Fruit fly (Drosophila melanogaster) whole organism, embryonic: Measurements from ENCODE around the gene CG1103.

ENCODE experiments used
- B-H2 ChIP-seq: fragments of 200-800 bp; sonication (Bioruptor generic); optimal IDR thresholded peaks from 2 replicates; lab custom pipeline; 2018; ENCODE audit warnings: missing biosample characterization, mild to moderate bottlenecking, missing genetic modification characterization
- CG11085 ChIP-seq: fragments of 200-800 bp; sonication (Bioruptor generic); IDR thresholded peaks from 2 replicates; pipeline ENCODE4 v1.3.6; 2022; ENCODE audit warnings: missing biosample characterization, missing genetic modification characterization
- CG11695 ChIP-seq: fragments of 200-800 bp; sonication (Bioruptor generic); IDR thresholded peaks from 3 replicates; pipeline ENCODE4 v1.3.6; 2022; ENCODE audit warnings: missing biosample characterization, missing genetic modification characterization
- CG12769 ChIP-seq: fragments of 200-800 bp; sonication (Bioruptor generic); optimal IDR thresholded peaks from 2 replicates; lab custom pipeline; 2019; ENCODE audit warnings: missing biosample characterization, mild to moderate bottlenecking, missing genetic modification characterization, moderate library complexity
- CG14050 ChIP-seq: fragments of 200-800 bp; sonication (Bioruptor generic); IDR thresholded peaks from 3 replicates; pipeline ENCODE4 v1.3.6; 2022; ENCODE audit warnings: missing biosample characterization, missing genetic modification characterization
- CG15514 ChIP-seq: fragments of 200-800 bp; sonication (Bioruptor generic); optimal IDR thresholded peaks from 3 replicates; lab custom pipeline; 2017; ENCODE audit warnings: missing biosample characterization, missing genetic modification characterization, mild to moderate bottlenecking, moderate library complexity, missing genetic modification reagents
- CG16779 ChIP-seq: fragments of 200-800 bp; sonication (Bioruptor generic); IDR thresholded peaks from 2 replicates; pipeline ENCODE4 v1.3.6; 2022; ENCODE audit warnings: missing biosample characterization, missing genetic modification characterization
- CG17802 ChIP-seq: fragments of 200-800 bp; sonication (Bioruptor generic); optimal IDR thresholded peaks from 2 replicates; lab custom pipeline; 2018; ENCODE audit warnings: missing biosample characterization, mild to moderate bottlenecking, missing genetic modification characterization, moderate library complexity
- CG17829 ChIP-seq: fragments of 200-800 bp; optimal IDR thresholded peaks from 2 replicates; lab custom pipeline; 2019; ENCODE audit warnings: missing biosample characterization, mild to moderate bottlenecking, missing genetic modification characterization, moderate library complexity
- CG1832 ChIP-seq: fragments of 200-800 bp; sonication (Bioruptor generic); optimal IDR thresholded peaks from 2 replicates; lab custom pipeline; 2017; ENCODE audit warnings: missing biosample characterization, mild to moderate bottlenecking, missing genetic modification characterization, inconsistent platforms
- CG3847 ChIP-seq: fragments of 200-800 bp; sonication (Bioruptor generic); IDR thresholded peaks from 2 replicates; pipeline ENCODE4 v1.3.6; 2022; ENCODE audit warnings: missing biosample characterization, missing genetic modification characterization
- CG4730 ChIP-seq: fragments of 200-800 bp; sonication (Bioruptor generic); IDR thresholded peaks from 2 replicates; pipeline ENCODE4 v1.3.6; 2022; ENCODE audit warnings: missing biosample characterization, missing genetic modification characterization
- CG8478 ChIP-seq: fragments of >200 bp; optimal IDR thresholded peaks from 2 replicates; lab custom pipeline; 2018
- CoRest ChIP-seq: fragments of 200-800 bp; sonication (Bioruptor generic); optimal IDR thresholded peaks from 3 replicates; lab custom pipeline; 2018; ENCODE audit warnings: missing biosample characterization, mild to moderate bottlenecking, missing genetic modification characterization, moderate library complexity
- D ChIP-seq, 2 experiments: fragments of 200-800 bp in 1 of 2; fragments of >200 bp in 1 of 2; sonication (Bioruptor generic) in 1 of 2; optimal IDR thresholded peaks; 2 replicates in 1 of 2; 3 replicates in 1 of 2; lab custom pipeline; 2017; ENCODE audit warnings: mild to moderate bottlenecking in 1 of 2, missing biosample characterization in 1 of 2, missing genetic modification characterization in 1 of 2, missing genetic modification reagents in 1 of 2
- Drgx ChIP-seq: fragments of 200-800 bp; sonication (Bioruptor generic); IDR thresholded peaks from 2 replicates; pipeline ENCODE4 v1.3.6; 2022; ENCODE audit warnings: missing biosample characterization, missing genetic modification characterization
- Ets65A ChIP-seq: fragments of 200-800 bp; sonication (Bioruptor generic); peaks from one replicate; lab custom pipeline; 2016; ENCODE audit warnings: missing biosample characterization, missing genetic modification characterization
- GATAe ChIP-seq: fragments of 200-800 bp; sonication (Bioruptor generic); conservative IDR thresholded peaks from 2 replicates; pipeline ENCODE4 v1.3.6; 2022; ENCODE audit warnings: missing biosample characterization, missing genetic modification characterization
- Hr39 ChIP-seq: fragments of >200 bp; optimal IDR thresholded peaks from 2 replicates; lab custom pipeline; 2017
- Hr78 ChIP-seq, 2 experiments: fragments of 200-800 bp in 1 of 2; fragments of >200 bp in 1 of 2; sonication (Bioruptor generic) in 1 of 2; optimal IDR thresholded peaks; 2 replicates each; lab custom pipeline; 2017 to 2019; ENCODE audit warnings: missing biosample characterization in 2 of 2, missing genetic modification characterization in 2 of 2, mild to moderate bottlenecking in 1 of 2, moderate library complexity in 1 of 2
- Mad ChIP-seq: fragments of 200-800 bp; sonication (Bioruptor generic); optimal IDR thresholded peaks from 2 replicates; lab custom pipeline; 2016; ENCODE audit warnings: missing biosample characterization, missing genetic modification characterization
- Max ChIP-seq: fragments of 200-800 bp; sonication (Bioruptor generic); optimal IDR thresholded peaks from 2 replicates; lab custom pipeline; 2016; ENCODE audit warnings: missing biosample characterization, mild to moderate bottlenecking, missing genetic modification characterization
- Mes4 ChIP-seq: fragments of 200-800 bp; sonication (Bioruptor generic); optimal IDR thresholded peaks from 2 replicates; lab custom pipeline; 2016; ENCODE audit warnings: missing biosample characterization, missing genetic modification characterization
- NC2β ChIP-seq: fragments of 200-800 bp; sonication (Bioruptor generic); optimal IDR thresholded peaks from 2 replicates; lab custom pipeline; 2016; ENCODE audit warnings: missing biosample characterization, missing genetic modification characterization
- Nf-YA ChIP-seq: fragments of 200-800 bp; sonication (Bioruptor generic); IDR thresholded peaks from 2 replicates; pipeline ENCODE4 v1.3.6; 2022; ENCODE audit warnings: missing biosample characterization, missing genetic modification characterization
- Nf-YB ChIP-seq: fragments of 200-800 bp; sonication (Bioruptor generic); optimal IDR thresholded peaks from 3 replicates; lab custom pipeline; 2019; ENCODE audit warnings: missing biosample characterization, mild to moderate bottlenecking, missing genetic modification characterization, moderate library complexity
- Nf-YC ChIP-seq: fragments of 200-800 bp; optimal IDR thresholded peaks from 3 replicates; lab custom pipeline; 2019; ENCODE audit warnings: missing biosample characterization, mild to moderate bottlenecking, missing genetic modification characterization, moderate library complexity
- Sry-δ ChIP-seq: fragments of 200-800 bp; sonication (Bioruptor generic); optimal IDR thresholded peaks from 2 replicates; lab custom pipeline; 2016; ENCODE audit warnings: missing biosample characterization, missing genetic modification characterization
- Xrp1 ChIP-seq: fragments of 200-800 bp; sonication (Bioruptor generic); IDR thresholded peaks from 2 replicates; pipeline ENCODE4 v1.3.6; 2022; ENCODE audit warnings: missing biosample characterization, missing genetic modification characterization
- bbx ChIP-seq: fragments of 200-800 bp; sonication (Bioruptor generic); IDR thresholded peaks from 2 replicates; pipeline ENCODE4 v1.3.6; 2022; ENCODE audit warnings: missing biosample characterization, missing genetic modification characterization; ENCODE audit not compliant: partially characterized antibody
- cad ChIP-seq: fragments of >200 bp; optimal IDR thresholded peaks from 2 replicates; lab custom pipeline; 2017; ENCODE audit warnings: missing biosample characterization, missing genetic modification characterization
- cas ChIP-seq: fragments of 200-800 bp; sonication (Bioruptor generic); IDR thresholded peaks from 2 replicates; pipeline ENCODE4 v1.3.6; 2022; ENCODE audit warnings: missing biosample characterization, missing genetic modification characterization
- crc ChIP-seq: fragments of 200-800 bp; sonication (Bioruptor generic); optimal IDR thresholded peaks from 2 replicates; lab custom pipeline; 2016; ENCODE audit warnings: missing biosample characterization, missing genetic modification characterization
- cwo ChIP-seq: fragments of 200-800 bp; sonication (Bioruptor generic); optimal IDR thresholded peaks from 3 replicates; lab custom pipeline; 2017; ENCODE audit warnings: missing biosample characterization, missing genetic modification characterization, mild to moderate bottlenecking, moderate library complexity, missing genetic modification reagents
- dysf ChIP-seq: fragments of 200-800 bp; sonication (Bioruptor generic); IDR thresholded peaks from 3 replicates; pipeline ENCODE4 v1.3.6; 2022; ENCODE audit warnings: missing biosample characterization, missing genetic modification characterization
- emc ChIP-seq: fragments of 200-800 bp; sonication (Bioruptor generic); optimal IDR thresholded peaks from 2 replicates; lab custom pipeline; 2016; ENCODE audit warnings: missing biosample characterization, missing genetic modification characterization
- hkb ChIP-seq, 2 experiments: fragments of 200-800 bp in 1 of 2; fragments of >200 bp in 1 of 2; sonication (Bioruptor generic) in 1 of 2; IDR thresholded peaks in 1 of 2; optimal IDR thresholded peaks in 1 of 2; 2 replicates each; pipeline versions ENCODE4 v1.3.6 to Lab custom; 2017 to 2022; ENCODE audit warnings: missing biosample characterization in 1 of 2, missing genetic modification characterization in 1 of 2
- kni ChIP-seq: fragments of 200-800 bp; sonication (Bioruptor generic); optimal IDR thresholded peaks from 3 replicates; lab custom pipeline; 2017; ENCODE audit warnings: mild to moderate bottlenecking, missing biosample characterization, missing genetic modification reagents, missing genetic modification characterization
- lbe ChIP-seq: fragments of 200-800 bp; sonication (Bioruptor generic); optimal IDR thresholded peaks from 2 replicates; lab custom pipeline; 2016; ENCODE audit warnings: missing biosample characterization, mild to moderate bottlenecking, missing genetic modification characterization
- onecut ChIP-seq: fragments of 200-800 bp; sonication (Bioruptor generic); IDR thresholded peaks from 2 replicates; pipeline ENCODE4 v1.3.6; 2022; ENCODE audit warnings: missing biosample characterization, missing genetic modification characterization
- pros ChIP-seq: fragments of 200-800 bp; sonication (Bioruptor generic); optimal IDR thresholded peaks from 3 replicates; lab custom pipeline; 2019; ENCODE audit warnings: missing biosample characterization, mild to moderate bottlenecking, missing genetic modification characterization, moderate library complexity
- seq ChIP-seq: fragments of 200-800 bp; sonication (Bioruptor generic); IDR thresholded peaks from 2 replicates; pipeline ENCODE4 v1.3.6; 2022; ENCODE audit warnings: missing biosample characterization, missing genetic modification characterization
- sim ChIP-seq: fragments of 200-800 bp; sonication (Bioruptor generic); IDR thresholded peaks from 2 replicates; pipeline ENCODE4 v1.3.6; 2022; ENCODE audit warnings: missing biosample characterization, missing genetic modification characterization
- slbo ChIP-seq: fragments of 200-800 bp; sonication (Bioruptor generic); IDR thresholded peaks from 2 replicates; pipeline ENCODE4 v1.3.6; 2022; ENCODE audit warnings: missing biosample characterization, missing genetic modification characterization
- tll ChIP-seq, 2 experiments: fragments of 200-800 bp in 1 of 2; fragments of >200 bp in 1 of 2; sonication (Bioruptor generic) in 1 of 2; optimal IDR thresholded peaks; 2 replicates each; lab custom pipeline; 2017 to 2019; ENCODE audit warnings: missing biosample characterization in 2 of 2, missing genetic modification characterization in 2 of 2, mild to moderate bottlenecking in 1 of 2, moderate library complexity in 1 of 2
- toy ChIP-seq: fragments of 200-800 bp; sonication (Bioruptor generic); IDR thresholded peaks from 2 replicates; pipeline ENCODE4 v1.3.6; 2022; ENCODE audit warnings: missing biosample characterization, missing genetic modification characterization
- twi ChIP-seq: fragments of 200-800 bp; optimal IDR thresholded peaks from 2 replicates; lab custom pipeline; 2019; ENCODE audit warnings: missing biosample characterization, mild to moderate bottlenecking, missing genetic modification characterization, moderate library complexity
- vfl ChIP-seq: fragments of 200-800 bp; sonication (Bioruptor generic); optimal IDR thresholded peaks from 2 replicates; lab custom pipeline; 2016; ENCODE audit warnings: missing biosample characterization, missing genetic modification characterization
- zen ChIP-seq: fragments of 200-800 bp; sonication (Bioruptor generic); optimal IDR thresholded peaks from 3 replicates; lab custom pipeline; 2018; ENCODE audit warnings: missing biosample characterization, mild to moderate bottlenecking, missing genetic modification characterization, moderate library complexity

The CG1103 gene

DNA sequence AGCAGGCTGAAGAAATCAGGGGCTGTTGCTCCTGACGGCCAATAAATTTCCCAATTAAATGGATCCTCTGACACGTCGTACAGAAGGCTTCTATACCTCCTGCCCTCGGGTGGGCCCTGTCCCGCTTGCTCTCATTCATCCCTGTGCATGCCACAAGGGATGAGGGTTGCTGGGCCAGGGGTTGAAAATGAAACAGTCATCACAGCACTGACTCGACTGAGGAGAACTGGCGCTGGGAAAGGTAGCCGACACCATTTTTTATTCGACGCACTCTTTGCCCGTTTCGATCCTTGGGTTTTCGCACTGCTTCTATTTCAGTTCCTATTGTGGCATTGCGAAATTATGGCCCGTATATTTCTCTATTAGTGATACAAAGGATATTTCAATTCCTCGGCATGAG is 3.6 kb downstream of the CG1103 start (continued):
- no peak for TF ChIP-seq hkb (optimal IDR thresholded peaks at IDR 0.05; lab: Kevin White, UChicago)
- TF ChIP-seq hkb (GFP tag; IDR thresholded peaks at IDR 0.05; lab: Robert Waterston, UW): 0 out of 2 replicates have a peak, but pooled peaks have one; percentile 2
- TF ChIP-seq Ets65A (GFP tag; lab: Kevin White, UChicago): peak; percentile 25

DNA sequence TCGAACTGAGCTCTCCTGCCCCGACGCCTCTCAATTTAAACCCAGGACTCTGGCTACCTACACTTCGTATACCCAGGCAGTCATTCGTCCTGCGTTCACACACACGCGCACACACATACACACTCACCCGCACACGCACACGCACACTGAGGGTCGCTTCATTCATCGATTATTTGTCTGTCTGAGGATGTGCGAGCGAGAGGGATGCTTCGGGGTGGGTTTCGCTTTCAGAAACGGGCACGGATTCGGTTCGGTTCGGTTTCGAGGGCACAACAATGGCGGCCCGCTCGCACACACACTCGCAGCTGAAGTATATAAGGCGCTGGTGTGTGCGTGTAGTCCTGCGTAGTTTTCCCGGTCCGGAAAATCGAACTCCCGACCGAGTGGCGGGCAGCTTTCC is 9.1 kb downstream of the CG1103 start, which contains the start of gene hkb:
Gene hkb (minus strand): TSS at position 11 of the 400 bp plus-strand sequence.
- TF ChIP-seq cwo (GFP tag; lab: Kevin White, UChicago) (no peak), Hr39 (lab: Kevin White, UChicago) (peak; percentile 83), CG11085 (no peak), CG17802 (tag; lab: Kevin White, UChicago) (no peak), Drgx (GFP tag; lab: Robert Waterston, UW) (no peak), dysf (GFP tag; lab: Robert Waterston, UW) (no peak), Mad (no peak), CoRest (tag; lab: Kevin White, UChicago) (no peak), pros (GFP tag; lab: Kevin White, UChicago) (peak; percentile 41), Hr78 (GFP tag; optimal IDR thresholded peaks at IDR 0.05; lab: Kevin White, UChicago) (no peak), CG11695 (GFP tag; lab: Robert Waterston, UW) (no peak), CG1832 (peak; percentile 81), CG4730 (GFP tag; lab: Robert Waterston, UW) (no peak), CG16779 (no peak), seq (GFP tag; lab: Robert Waterston, UW) (peak; percentile 93), emc (GFP tag; lab: Kevin White, UChicago) (no peak), onecut (GFP tag; lab: Robert Waterston, UW) (peak; percentile 98), Xrp1 (GFP tag; lab: Robert Waterston, UW) (no peak), Max (GFP tag; lab: Kevin White, UChicago) (no peak), CG15514 (no peak), B-H2 (GFP tag; lab: Kevin White, UChicago) (no peak), toy (GFP tag; lab: Robert Waterston, UW) (no peak), tll (GFP tag; optimal IDR thresholded peaks at IDR 0.05; lab: Kevin White, UChicago) (peak in 1 of 2 experiments; percentile 71), Nf-YA (GFP tag; lab: Robert Waterston, UW) (no peak), NC2β (GFP tag; lab: Kevin White, UChicago) (no peak), Nf-YB (peak; percentile 94), D (optimal IDR thresholded peaks at IDR 0.05; lab: Kevin White, UChicago) (peak; percentile 66), D (GFP tag; optimal IDR thresholded peaks at IDR 0.05; lab: Kevin White, UChicago) (no peak), slbo (GFP tag; lab: Robert Waterston, UW) (no peak), cad (peak; percentile 15), hkb (optimal IDR thresholded peaks at IDR 0.05; lab: Kevin White, UChicago) (no peak), hkb (GFP tag; IDR thresholded peaks at IDR 0.05; lab: Robert Waterston, UW) (peak; percentile 37; the same call in 1 of the 2 replicates), Nf-YC (peak; percentile 94), bbx (GFP tag; lab: Robert Waterston, UW) (no peak), lbe (no peak), CG8478 (lab: Kevin White, UChicago) (peak; percentile 24), crc (GFP tag; lab: Kevin White, UChicago) (no peak), kni (GFP tag; lab: Kevin White, UChicago) (peak; percentile 34), zen (tag; lab: Kevin White, UChicago) (peak; percentile 55), CG12769 (tag; lab: Kevin White, UChicago) (no peak), CG14050 (GFP tag; lab: Robert Waterston, UW) (no peak), Sry-δ (GFP tag; lab: Kevin White, UChicago) (no peak), vfl (GFP tag; lab: Kevin White, UChicago) (peak; percentile 6), sim (no peak), GATAe (GFP tag; lab: Robert Waterston, UW) (no peak), cas (no peak), CG3847 (GFP tag; lab: Robert Waterston, UW) (no peak), CG17829 (tag; lab: Kevin White, UChicago) (peak; percentile 5), twi (tag; lab: Kevin White, UChicago) (peak; percentile 51), Mes4 (no peak)
